Worm (Caenorhabditis elegans) whole organism, L1 larva: ENCODE measurements around the gene igdb-1.

ENCODE experiments used
- aha-1 ChIP-seq: fragments of 150-350 bp; optimal IDR thresholded peaks from 2 replicates; lab custom pipeline; 2014; ENCODE audit warnings: missing biosample characterization, missing genetic modification characterization
- ceh-82 ChIP-seq, 3 experiments: fragments of 150-350 bp in 1 of 3; sonication (generic microtip) in 2 of 3; optimal IDR thresholded peaks; 2 replicates each; lab custom pipeline; 2014 to 2017; ENCODE audit warnings: missing biosample characterization in 3 of 3, missing genetic modification characterization in 3 of 3
- dpl-1 ChIP-seq, 3 experiments: fragments of 150-350 bp in 2 of 3; sonication (generic microtip) in 1 of 3; optimal IDR thresholded peaks; 2 replicates each; lab custom pipeline; 2014 to 2017; ENCODE audit warnings: missing biosample characterization in 3 of 3, missing genetic modification characterization in 3 of 3, missing genetic modification reagents in 3 of 3
- elt-3 ChIP-seq, 6 experiments: fragments of 150-350 bp in 1 of 6; sonication (generic microtip); optimal IDR thresholded peaks; 2 replicates each; lab custom pipeline; 2017 to 2018; ENCODE audit warnings: missing biosample characterization in 6 of 6, missing genetic modification characterization in 6 of 6, inconsistent platforms in 1 of 6
- fkh-10 ChIP-seq: sonication (generic microtip); optimal IDR thresholded peaks from 2 replicates; lab custom pipeline; 2017; ENCODE audit warnings: missing biosample characterization, missing genetic modification reagents, missing genetic modification characterization
- lin-15B ChIP-seq: fragments of 150-350 bp; sonication (generic microtip); optimal IDR thresholded peaks from 3 replicates; lab custom pipeline; 2014; ENCODE audit warnings: missing biosample characterization, missing genetic modification characterization
- lin-39 ChIP-seq: fragments of 150-350 bp; optimal IDR thresholded peaks from 2 replicates; lab custom pipeline; 2014; ENCODE audit warnings: missing biosample characterization, missing genetic modification reagents, missing genetic modification characterization
- mep-1 ChIP-seq: fragments of 150-350 bp; optimal IDR thresholded peaks from 2 replicates; lab custom pipeline; 2014; ENCODE audit warnings: missing biosample characterization, missing genetic modification characterization
- nhr-237 ChIP-seq: fragments of 150-350 bp; optimal IDR thresholded peaks from 2 replicates; lab custom pipeline; 2014; ENCODE audit warnings: missing biosample characterization, missing genetic modification characterization
- nhr-47 ChIP-seq: sonication (generic microtip); optimal IDR thresholded peaks from 2 replicates; lab custom pipeline; 2016; ENCODE audit warnings: mild to moderate bottlenecking, missing genetic modification characterization, moderate library complexity, missing compliant biosample characterization
- unc-130 ChIP-seq: fragments of 150-350 bp; optimal IDR thresholded peaks from 2 replicates; lab custom pipeline; 2017; ENCODE audit warnings: missing biosample characterization, missing genetic modification characterization, inconsistent platforms
- unc-62 ChIP-seq: fragments of 150-350 bp; optimal IDR thresholded peaks from 2 replicates; lab custom pipeline; 2014; ENCODE audit warnings: missing biosample characterization, missing genetic modification reagents, missing genetic modification characterization
- zag-1 ChIP-seq: fragments of 150-350 bp; optimal IDR thresholded peaks from 2 replicates; lab custom pipeline; 2014; ENCODE audit warnings: missing biosample characterization, missing genetic modification characterization
- ztf-11 ChIP-seq, 2 experiments: sonication (generic microtip); optimal IDR thresholded peaks; 2 replicates each; lab custom pipeline; 2016 to 2017; ENCODE audit warnings: missing genetic modification characterization in 2 of 2, missing biosample characterization in 1 of 2, missing compliant biosample characterization in 1 of 2

ce11 chrIV:12454115-12454514 lies 24.7 kb upstream of the igdb-1 start, which contains the start of gene spe-44:
- TF ChIP-seq nhr-237 (tag; lab: Kevin White, UChicago) = no peak
- TF ChIP-seq aha-1 (tag; lab: Kevin White, UChicago) = no peak
- no peak for TF ChIP-seq dpl-1 (GFP tag; optimal IDR thresholded peaks at IDR 0.05; lab: Kevin White, UChicago)
- no peak for TF ChIP-seq unc-62 (GFP tag; lab: Kevin White, UChicago)
- TF ChIP-seq lin-39 (tag; lab: Kevin White, UChicago) = no peak
- TF ChIP-seq fkh-10 (GFP tag; lab: Kevin White, UChicago) = no peak
- TF ChIP-seq lin-15B (tag; lab: Kevin White, UChicago) = no peak
- no peak for TF ChIP-seq nhr-47 (tag; lab: Kevin White, UChicago)
- TF ChIP-seq unc-130 = no peak
- TF ChIP-seq ceh-82 (tag; optimal IDR thresholded peaks at IDR 0.05; lab: Kevin White, UChicago) = no peak
- TF ChIP-seq elt-3 (tag; optimal IDR thresholded peaks at IDR 0.05; lab: Kevin White, UChicago) = no peak
- TF ChIP-seq mep-1 = no peak
- TF ChIP-seq ztf-11 (tag; optimal IDR thresholded peaks at IDR 0.05; lab: Kevin White, UChicago) = no peak
- no peak for TF ChIP-seq zag-1 (tag; lab: Kevin White, UChicago)
